Fruit fly (Drosophila melanogaster) whole organism, adult: Measurements from ENCODE around the gene udt.

ENCODE experiments used
- CG12768 ChIP-seq: fragments of 200-800 bp; sonication (Bioruptor generic); optimal IDR thresholded peaks from 2 replicates; lab custom pipeline; 2017; ENCODE audit warnings: missing biosample characterization, missing genetic modification characterization, mild to moderate bottlenecking, moderate library complexity, missing genetic modification reagents
- CG1620 ChIP-seq: fragments of 200-800 bp; sonication (Bioruptor generic); optimal IDR thresholded peaks from 2 replicates; lab custom pipeline; 2016; ENCODE audit warnings: missing biosample characterization, missing genetic modification characterization
- CG7101 ChIP-seq: fragments of 200-800 bp; sonication (Bioruptor generic); optimal IDR thresholded peaks from 2 replicates; lab custom pipeline; 2018; ENCODE audit warnings: missing biosample characterization, mild to moderate bottlenecking, missing genetic modification characterization, moderate library complexity
- Crg-1 ChIP-seq: fragments of 200-800 bp; sonication (Bioruptor generic); optimal IDR thresholded peaks from 2 replicates; lab custom pipeline; 2016; ENCODE audit warnings: missing biosample characterization, missing genetic modification characterization
- Hr96 ChIP-seq: fragments of 200-800 bp; sonication (Bioruptor generic); optimal IDR thresholded peaks from 2 replicates; lab custom pipeline; 2016; ENCODE audit warnings: missing biosample characterization, missing genetic modification characterization
- bab1 ChIP-seq: fragments of 200-800 bp; sonication (Bioruptor generic); optimal IDR thresholded peaks from 3 replicates; lab custom pipeline; 2019; ENCODE audit warnings: missing biosample characterization, mild to moderate bottlenecking, missing genetic modification characterization, moderate library complexity
- toe ChIP-seq: fragments of 200-800 bp; sonication (Bioruptor generic); optimal IDR thresholded peaks from 2 replicates; lab custom pipeline; 2016; ENCODE audit warnings: missing biosample characterization, missing genetic modification characterization

DNA sequence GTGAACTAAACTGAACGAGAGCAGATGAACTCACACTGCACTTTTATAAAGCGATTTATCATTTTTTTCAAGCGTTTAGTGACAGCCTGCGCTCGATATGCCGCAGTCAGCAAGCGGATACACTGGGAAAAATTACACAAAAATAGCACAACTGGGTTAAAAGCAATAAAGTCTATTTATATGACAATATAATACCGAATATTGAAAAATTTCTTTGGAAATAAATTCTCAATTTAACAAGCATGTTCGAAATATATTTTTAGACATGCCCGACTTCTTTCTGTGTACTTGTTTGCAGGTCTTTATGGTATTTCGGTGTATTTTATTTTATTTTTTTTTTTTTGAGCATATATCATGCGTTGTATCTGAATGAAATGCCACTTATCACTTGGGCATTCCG, 49.2 kb downstream of the udt start:
- no peak for TF ChIP-seq CG7101
- no peak for TF ChIP-seq Hr96
- no peak for TF ChIP-seq Crg-1 (GFP tag; lab: Kevin White, UChicago)
- no peak for TF ChIP-seq CG1620 (GFP tag; lab: Kevin White, UChicago)
- TF ChIP-seq bab1 (GFP tag; lab: Kevin White, UChicago) = peak; percentile 4
- TF ChIP-seq toe (GFP tag; lab: Kevin White, UChicago) = no peak
- TF ChIP-seq CG12768 (GFP tag; lab: Kevin White, UChicago) = no peak
